Worm (Caenorhabditis elegans) whole organism, mixed stage, embryonic: ENCODE data around the gene rnr-1.

Source experiments
- bed-3 ChIP-seq: fragments of 200-800 bp; sonication (Bioruptor generic); optimal IDR thresholded peaks from 3 replicates; lab custom pipeline; 2018; ENCODE audit warnings: mild to moderate bottlenecking, missing genetic modification characterization, moderate library complexity, missing compliant biosample characterization
- ceh-39 ChIP-seq: fragments of 150-350 bp; optimal IDR thresholded peaks from 2 replicates; lab custom pipeline; 2014; ENCODE audit warnings: missing biosample characterization, missing genetic modification characterization
- ceh-83 ChIP-seq: fragments of 200-800 bp; sonication (Bioruptor generic); optimal IDR thresholded peaks from 2 replicates; lab custom pipeline; 2018; ENCODE audit warnings: mild to moderate bottlenecking, missing genetic modification characterization, missing compliant biosample characterization
- cnd-1 ChIP-seq: fragments of 200-800 bp; sonication (Bioruptor generic); optimal IDR thresholded peaks from 2 replicates; lab custom pipeline; 2018; ENCODE audit warnings: mild to moderate bottlenecking, missing genetic modification characterization, missing compliant biosample characterization
- drap-1 ChIP-seq: fragments of 200-800 bp; sonication (Bioruptor generic); optimal IDR thresholded peaks from 3 replicates; lab custom pipeline; 2018; ENCODE audit warnings: mild to moderate bottlenecking, missing genetic modification characterization, missing compliant biosample characterization
- elt-1 ChIP-seq: sonication (generic microtip); optimal IDR thresholded peaks from 2 replicates; lab custom pipeline; 2017; ENCODE audit warnings: missing genetic modification characterization, mild to moderate bottlenecking, missing compliant biosample characterization, antibody characterized with exemption, moderate library complexity, borderline replicate concordance; ENCODE audit not compliant: insufficient read depth
- elt-3 ChIP-seq: fragments of 150-350 bp; optimal IDR thresholded peaks from 2 replicates; lab custom pipeline; 2014; ENCODE audit warnings: missing biosample characterization, missing genetic modification characterization
- flh-1 ChIP-seq: fragments of 200-800 bp; sonication (Bioruptor generic); optimal IDR thresholded peaks from 2 replicates; lab custom pipeline; 2018; ENCODE audit warnings: mild to moderate bottlenecking, missing genetic modification characterization, moderate library complexity, missing compliant biosample characterization
- ham-2 ChIP-seq: fragments of 200-800 bp; sonication (Bioruptor generic); optimal IDR thresholded peaks from 2 replicates; lab custom pipeline; 2018; ENCODE audit warnings: mild to moderate bottlenecking, missing genetic modification characterization, missing compliant biosample characterization
- hlh-1 ChIP-seq: fragments of 150-350 bp; optimal IDR thresholded peaks from 2 replicates; lab custom pipeline; 2014; ENCODE audit warnings: missing biosample characterization, missing genetic modification reagents, missing genetic modification characterization
- lin-32 ChIP-seq: fragments of 200-800 bp; sonication (Bioruptor generic); optimal IDR thresholded peaks from 2 replicates; lab custom pipeline; 2018; ENCODE audit warnings: mild to moderate bottlenecking, missing genetic modification characterization, missing compliant biosample characterization
- lsy-2 ChIP-seq: fragments of 150-350 bp; optimal IDR thresholded peaks from 2 replicates; lab custom pipeline; 2014; ENCODE audit warnings: missing biosample characterization, missing genetic modification characterization
- mab-5 ChIP-seq: fragments of 150-350 bp; optimal IDR thresholded peaks from 2 replicates; lab custom pipeline; 2014; ENCODE audit warnings: missing biosample characterization, missing genetic modification characterization
- mls-2 ChIP-seq: sonication (generic microtip); optimal IDR thresholded peaks from 2 replicates; lab custom pipeline; 2016; ENCODE audit warnings: mild to moderate bottlenecking, missing genetic modification characterization, moderate library complexity, missing compliant biosample characterization
- nhr-2 ChIP-seq: fragments of 150-350 bp; optimal IDR thresholded peaks from 2 replicates; lab custom pipeline; 2014; ENCODE audit warnings: missing biosample characterization, missing genetic modification characterization
- nhr-28 ChIP-seq: fragments of 150-350 bp; optimal IDR thresholded peaks from 2 replicates; lab custom pipeline; 2014; ENCODE audit warnings: missing biosample characterization, missing genetic modification characterization
- nhr-76 ChIP-seq: sonication (generic microtip); optimal IDR thresholded peaks from 2 replicates; lab custom pipeline; 2017; ENCODE audit warnings: missing biosample characterization, missing genetic modification characterization
- pha-4 ChIP-seq: fragments of 150-350 bp; optimal IDR thresholded peaks from 2 replicates; lab custom pipeline; 2018; ENCODE audit warnings: missing biosample characterization, missing genetic modification reagents, missing genetic modification characterization
- sptf-1 ChIP-seq: sonication (generic microtip); optimal IDR thresholded peaks from 2 replicates; lab custom pipeline; 2017; ENCODE audit warnings: mild to moderate bottlenecking, missing genetic modification characterization, moderate library complexity, missing compliant biosample characterization
- unc-120 ChIP-seq: sonication (generic microtip); optimal IDR thresholded peaks from 2 replicates; lab custom pipeline; 2017; ENCODE audit warnings: missing genetic modification characterization, missing compliant biosample characterization; ENCODE audit not compliant: poor library complexity, severe bottlenecking
- unc-39 ChIP-seq: fragments of 150-350 bp; optimal IDR thresholded peaks from 2 replicates; lab custom pipeline; 2014; ENCODE audit warnings: missing biosample characterization, missing genetic modification characterization
- unc-62 ChIP-seq: fragments of 150-350 bp; optimal IDR thresholded peaks from 2 replicates; lab custom pipeline; 2014; ENCODE audit warnings: missing biosample characterization, missing genetic modification reagents, missing genetic modification characterization
- zip-8 ChIP-seq: fragments of 150-350 bp; optimal IDR thresholded peaks from 2 replicates; lab custom pipeline; 2014; ENCODE audit warnings: missing biosample characterization, missing genetic modification characterization

rnr-1 gene

DNA sequence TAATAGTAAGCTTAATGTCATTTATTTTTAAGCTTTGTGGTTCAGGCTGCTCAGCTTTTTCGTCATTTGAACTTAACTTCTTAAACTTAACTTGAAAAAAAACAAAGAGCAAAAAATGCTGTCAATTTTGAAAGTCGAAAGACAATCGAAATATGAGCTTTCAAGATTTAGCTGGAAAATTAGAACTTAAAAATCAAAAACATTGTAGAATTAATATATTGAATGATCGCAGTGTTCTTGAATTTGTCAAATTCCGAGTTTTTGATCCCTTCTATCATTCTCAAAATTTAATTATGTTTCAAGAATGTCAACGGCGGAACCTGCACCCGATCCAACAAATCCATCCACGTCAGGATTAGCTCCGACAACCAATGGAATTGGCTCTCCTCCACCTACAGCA is 47.4 kb downstream of the rnr-1 start, which contains the start of gene tax-4:
TSS of gene tax-4 (plus strand) at position 301 of the 400 bp plus-strand sequence.
- no peak for TF ChIP-seq unc-39 (tag; lab: Kevin White, UChicago)
- TF ChIP-seq lin-32, result no peak
- no peak for TF ChIP-seq unc-120 (tag; lab: Kevin White, UChicago)
- no peak for TF ChIP-seq mls-2 (tag; lab: Kevin White, UChicago)
- no peak for TF ChIP-seq mab-5 (tag; lab: Kevin White, UChicago)
- no peak for TF ChIP-seq drap-1 (GFP tag; lab: Kevin White, UChicago)
- no peak for TF ChIP-seq lsy-2 (tag; lab: Kevin White, UChicago)
- TF ChIP-seq elt-1 (tag; lab: Kevin White, UChicago), result no peak
- TF ChIP-seq zip-8 (tag; lab: Kevin White, UChicago), result no peak
- TF ChIP-seq sptf-1 (tag; lab: Kevin White, UChicago), result no peak
- no peak for TF ChIP-seq hlh-1 (tag; lab: Kevin White, UChicago)
- no peak for TF ChIP-seq ham-2 (GFP tag; lab: Kevin White, UChicago)
- no peak for TF ChIP-seq ceh-83 (GFP tag; lab: Kevin White, UChicago)
- no peak for TF ChIP-seq nhr-28

DNA sequence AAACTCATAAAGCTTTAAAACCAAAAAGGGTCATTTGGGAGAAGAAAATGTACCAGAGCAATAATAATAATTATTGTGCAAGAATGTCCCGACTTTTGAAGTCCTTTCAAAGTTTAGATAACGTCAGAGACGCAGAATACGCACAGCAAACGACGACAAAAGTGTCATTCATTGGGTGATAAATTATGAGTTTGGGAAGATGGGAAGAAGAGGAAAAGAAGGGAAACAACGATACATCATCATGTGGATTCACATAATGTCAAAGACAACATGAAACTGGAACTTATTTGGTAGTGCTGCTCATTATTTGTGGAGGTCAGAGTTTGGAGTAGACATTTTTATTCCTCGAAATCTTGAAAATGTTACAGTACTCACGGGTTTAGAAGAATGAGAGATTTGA is 50.7 kb downstream of the rnr-1 start:
- TF ChIP-seq nhr-28, result no peak
- peak; percentile 58 for TF ChIP-seq unc-62 (GFP tag; lab: Kevin White, UChicago)

DNA sequence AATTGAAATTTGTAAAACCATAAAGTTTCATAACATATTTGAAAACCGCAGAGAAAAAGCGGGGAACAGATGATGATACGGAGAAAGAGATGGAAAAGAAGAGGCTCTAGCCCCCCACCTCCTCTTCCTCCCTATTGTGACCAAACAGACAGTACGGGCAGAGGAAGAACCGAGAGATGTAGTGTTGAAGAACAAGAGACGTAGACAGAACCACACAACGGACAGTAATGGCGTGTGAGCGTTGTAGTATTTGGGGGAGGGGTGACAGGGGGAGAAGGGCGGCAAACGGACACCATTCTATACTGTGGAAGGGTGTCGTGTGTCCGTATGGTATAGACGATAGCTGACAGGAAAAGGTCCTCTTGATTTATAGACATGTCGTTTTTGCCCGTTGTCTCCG is 52.6 kb downstream of the rnr-1 start:
- TF ChIP-seq sptf-1 (tag; lab: Kevin White, UChicago) (peak; percentile 24), bed-3 (GFP tag; lab: Kevin White, UChicago) (no peak), cnd-1 (tag; lab: Kevin White, UChicago) (peak; percentile 4), mls-2 (tag; lab: Kevin White, UChicago) (peak; percentile 21), hlh-1 (tag; lab: Kevin White, UChicago) (no peak), unc-62 (GFP tag; lab: Kevin White, UChicago) (peak; percentile 58), pha-4 (tag; lab: Kevin White, UChicago) (no peak), flh-1 (GFP tag; lab: Kevin White, UChicago) (no peak), elt-3 (tag; lab: Kevin White, UChicago) (no peak), nhr-2 (tag; lab: Kevin White, UChicago) (peak; percentile 85), ham-2 (GFP tag; lab: Kevin White, UChicago) (peak; percentile 24), nhr-76 (tag; lab: Kevin White, UChicago) (no peak), ceh-39 (tag; lab: Kevin White, UChicago) (no peak)
- TF ChIP-seq, all 35 proteins: peak for 6
